Worm (Caenorhabditis elegans) whole organism, L1 larva: ENCODE results near the gene ruvb-1.

Source experiments
- egl-27 ChIP-seq, 2 experiments: fragments of 150-350 bp in 1 of 2; sonication (generic microtip); optimal IDR thresholded peaks; 3 replicates each; lab custom pipeline; 2017 to 2018; ENCODE audit warnings: missing biosample characterization in 2 of 2, missing genetic modification characterization in 2 of 2, missing genetic modification reagents in 2 of 2
- fkh-10 ChIP-seq: sonication (generic microtip); optimal IDR thresholded peaks from 2 replicates; lab custom pipeline; 2017; ENCODE audit warnings: missing biosample characterization, missing genetic modification reagents, missing genetic modification characterization
- grh-1 ChIP-seq: fragments of 200-800 bp; sonication (Bioruptor generic); IDR thresholded peaks from 2 replicates; pipeline ENCODE4 v1.3.6; 2022; ENCODE audit warnings: missing genetic modification reagents, missing genetic modification characterization, missing compliant biosample characterization
- lin-14 ChIP-seq: fragments of 200-800 bp; sonication (Bioruptor generic); optimal IDR thresholded peaks from 2 replicates; lab custom pipeline; 2018; ENCODE audit warnings: mild to moderate bottlenecking, missing genetic modification characterization, moderate library complexity, missing compliant biosample characterization
- lsy-2 ChIP-seq, 2 experiments: fragments of 150-350 bp; optimal IDR thresholded peaks; 2 replicates each; lab custom pipeline; 2014; ENCODE audit warnings: missing biosample characterization in 2 of 2, missing genetic modification characterization in 2 of 2
- sox-4 ChIP-seq: sonication (generic microtip); optimal IDR thresholded peaks from 2 replicates; lab custom pipeline; 2016; ENCODE audit warnings: missing genetic modification characterization, missing compliant biosample characterization
- vab-15 ChIP-seq: sonication (generic microtip); optimal IDR thresholded peaks from 2 replicates; lab custom pipeline; 2017; ENCODE audit warnings: missing genotype, mild to moderate bottlenecking, missing genetic modification characterization, missing compliant biosample characterization

DNA sequence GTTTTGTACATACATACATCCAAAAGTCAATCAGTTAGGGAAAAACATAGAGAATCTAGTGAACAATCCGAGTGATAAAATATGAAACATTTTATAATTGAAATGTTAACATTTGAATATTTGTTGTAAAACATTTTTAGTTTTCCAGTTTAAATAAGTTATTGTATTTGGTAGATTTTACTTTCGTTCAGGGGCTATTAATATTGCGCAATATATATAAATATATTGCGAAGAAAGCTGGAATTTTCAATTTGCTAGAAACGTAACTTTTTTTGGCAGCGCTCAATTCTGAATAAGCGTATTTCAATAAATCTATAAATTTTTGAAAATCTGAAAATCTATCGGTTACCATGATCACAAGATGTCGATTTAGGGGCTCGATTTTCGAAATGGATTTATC, 26.9 kb upstream of the ruvb-1 start:
- TF ChIP-seq lin-14 (GFP tag; lab: Kevin White, UChicago) = no peak
- no peak for TF ChIP-seq sox-4 (tag; lab: Kevin White, UChicago)
- no peak for TF ChIP-seq grh-1 (GFP tag; lab: Robert Waterston, UW)
- TF ChIP-seq lsy-2 (tag; optimal IDR thresholded peaks at IDR 0.05; lab: Kevin White, UChicago) = no peak
- no peak for TF ChIP-seq vab-15 (tag; lab: Kevin White, UChicago)
- no peak for TF ChIP-seq fkh-10 (GFP tag; lab: Kevin White, UChicago)
- no peak for TF ChIP-seq egl-27 (tag; optimal IDR thresholded peaks at IDR 0.05; lab: Kevin White, UChicago)
